Worm (Caenorhabditis elegans): ENCODE results near the gene F56H11.2.

F56H11.2 gene

ce11 chrIV:9533071-9533470, at the start of gene F56H11.2:
Gene F56H11.2, minus strand, starts transcription at chrIV:9533171.
- TF ChIP-seq ref-1 (GFP tag; conservative IDR thresholded peaks at IDR 0.05) (no peak), klf-2 (GFP tag; conservative IDR thresholded peaks at IDR 0.05) (no peak), ztf-29 (GFP tag; IDR thresholded peaks at IDR 0.05) (no peak), flt-1 (GFP tag; IDR thresholded peaks at IDR 0.05) (no peak), cog-1 (tag; optimal IDR thresholded peaks at IDR 0.05) (no peak), T22C8.4 (GFP tag; IDR thresholded peaks at IDR 0.05) (no peak), tab-1 (GFP tag; IDR thresholded peaks at IDR 0.05) (no peak), ztf-23 (GFP tag; IDR thresholded peaks at IDR 0.05) (no peak), med-1 (GFP tag; optimal IDR thresholded peaks at IDR 0.05; ENCODE audit: insufficient read depth) (no peak)

ce11 chrIV:9580021-9580420, 47.0 kb upstream of the F56H11.2 start, which contains the start of gene npr-2:
Gene npr-2, minus strand, starts transcription at chrIV:9580121.
- TF ChIP-seq med-1 (GFP tag; optimal IDR thresholded peaks at IDR 0.05; ENCODE audit: insufficient read depth) (no peak), cog-1 (tag; optimal IDR thresholded peaks at IDR 0.05) (no peak), ref-1 (GFP tag; conservative IDR thresholded peaks at IDR 0.05) (no peak), ztf-29 (GFP tag; IDR thresholded peaks at IDR 0.05) (no peak), flt-1 (GFP tag; IDR thresholded peaks at IDR 0.05) (no peak), ztf-23 (GFP tag; IDR thresholded peaks at IDR 0.05) (no peak)

- TF ChIP-seq tab-1 (GFP tag; IDR thresholded peaks at IDR 0.05) (no peak), cog-1 (tag; optimal IDR thresholded peaks at IDR 0.05) (no peak), flt-1 (GFP tag; IDR thresholded peaks at IDR 0.05) (no peak), med-1 (GFP tag; optimal IDR thresholded peaks at IDR 0.05; ENCODE audit: insufficient read depth) (no peak)
Measured at ce11 chrIV:9566505-9566904, 33.5 kb upstream of the F56H11.2 start, which contains the start of gene lron-14. Gene lron-14, minus strand, starts transcription at chrIV:9566605.

- TF ChIP-seq ztf-29 (GFP tag; IDR thresholded peaks at IDR 0.05): no peak
- no peak for TF ChIP-seq ref-1 (GFP tag; conservative IDR thresholded peaks at IDR 0.05)
- TF ChIP-seq ztf-23 (GFP tag; IDR thresholded peaks at IDR 0.05): no peak
- TF ChIP-seq klf-2 (GFP tag; conservative IDR thresholded peaks at IDR 0.05): no peak
- TF ChIP-seq cog-1 (tag; optimal IDR thresholded peaks at IDR 0.05): no peak
- no peak for TF ChIP-seq med-1 (GFP tag; optimal IDR thresholded peaks at IDR 0.05; ENCODE audit: insufficient read depth)
- no peak for TF ChIP-seq flt-1 (GFP tag; IDR thresholded peaks at IDR 0.05)
- no peak for TF ChIP-seq tab-1 (GFP tag; IDR thresholded peaks at IDR 0.05)
- no peak for TF ChIP-seq T22C8.4 (GFP tag; IDR thresholded peaks at IDR 0.05)
Measured at ce11 chrIV:9563529-9564376, 30.8 kb upstream of the F56H11.2 start.

DNA sequence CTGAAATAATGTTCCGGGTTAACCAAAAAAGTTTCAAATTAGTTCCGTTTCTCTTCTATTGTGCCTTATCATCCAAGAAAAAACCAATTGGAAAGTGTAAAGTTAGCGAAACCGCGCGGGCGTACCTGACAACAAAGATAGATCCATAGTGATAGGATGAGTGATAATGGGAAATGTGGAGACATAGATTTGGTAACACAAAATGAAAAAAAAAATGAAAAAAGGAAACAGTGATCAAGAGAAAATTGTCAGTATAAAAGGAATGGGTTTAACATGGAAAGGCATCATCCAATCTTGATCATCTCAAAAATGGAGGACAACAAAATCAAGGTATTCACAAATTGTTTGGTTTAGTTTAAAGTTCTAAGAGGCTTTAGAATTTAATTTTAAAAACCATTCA, 30.1 kb upstream of the F56H11.2 start, which contains the start of gene col-122:
col-122 (plus strand) TSS at position 301 of the 400 bp plus-strand sequence.
- no peak for TF ChIP-seq ztf-29 (GFP tag; IDR thresholded peaks at IDR 0.05)
- TF ChIP-seq med-1 (GFP tag; optimal IDR thresholded peaks at IDR 0.05; ENCODE audit: insufficient read depth): no peak
- TF ChIP-seq ztf-23 (GFP tag; IDR thresholded peaks at IDR 0.05): no peak
- TF ChIP-seq T22C8.4 (GFP tag; IDR thresholded peaks at IDR 0.05): no peak
- TF ChIP-seq ref-1 (GFP tag; conservative IDR thresholded peaks at IDR 0.05): no peak
- no peak for TF ChIP-seq cog-1 (tag; optimal IDR thresholded peaks at IDR 0.05)
- TF ChIP-seq tab-1 (GFP tag; IDR thresholded peaks at IDR 0.05): no peak
- TF ChIP-seq flt-1 (GFP tag; IDR thresholded peaks at IDR 0.05): no peak
- no peak for TF ChIP-seq klf-2 (GFP tag; conservative IDR thresholded peaks at IDR 0.05)

- TF ChIP-seq med-1 (GFP tag; optimal IDR thresholded peaks at IDR 0.05; ENCODE audit: insufficient read depth): no peak
- no peak for TF ChIP-seq ref-1 (GFP tag; conservative IDR thresholded peaks at IDR 0.05)
- TF ChIP-seq tab-1 (GFP tag; IDR thresholded peaks at IDR 0.05): no peak
- TF ChIP-seq T22C8.4 (GFP tag; IDR thresholded peaks at IDR 0.05): no peak
- TF ChIP-seq ztf-29 (GFP tag; IDR thresholded peaks at IDR 0.05): no peak
- no peak for TF ChIP-seq ztf-23 (GFP tag; IDR thresholded peaks at IDR 0.05)
- no peak for TF ChIP-seq klf-2 (GFP tag; conservative IDR thresholded peaks at IDR 0.05)
- no peak for TF ChIP-seq flt-1 (GFP tag; IDR thresholded peaks at IDR 0.05)
- no peak for TF ChIP-seq cog-1 (tag; optimal IDR thresholded peaks at IDR 0.05)
Measured at ce11 chrIV:9545986-9546385, 13.0 kb upstream of the F56H11.2 start, which contains the start of gene T05A1.5. Gene T05A1.5, plus strand, starts transcription at chrIV:9546286.

DNA sequence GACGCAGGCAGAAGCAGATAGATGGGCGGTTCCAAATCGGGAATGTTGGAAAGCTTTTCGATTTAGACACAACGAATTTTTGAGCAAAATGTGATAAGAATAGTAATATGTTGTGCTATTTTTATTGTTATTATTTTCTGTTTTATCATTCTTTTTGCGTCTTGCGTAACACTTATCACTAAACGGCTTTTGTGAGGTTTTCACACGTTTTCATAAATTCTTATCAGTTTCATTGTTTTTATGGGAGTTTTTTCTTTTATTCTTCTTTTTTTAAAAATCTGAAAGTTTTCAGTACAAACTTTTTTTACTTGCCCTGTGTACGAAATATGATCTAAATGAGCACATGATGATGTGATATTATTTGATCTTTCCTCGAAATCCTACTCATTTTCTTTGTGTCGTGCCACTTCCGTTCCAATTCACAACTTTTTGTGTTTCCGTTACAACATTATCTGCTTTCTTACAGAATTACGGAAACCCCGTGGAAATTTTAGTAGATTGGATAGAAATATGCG, 7.4 kb upstream of the F56H11.2 start, which contains the start of gene fbl-1:
fbl-1 (plus strand) TSS at position 465 of the 515 bp plus-strand sequence.
- TF ChIP-seq med-1 (GFP tag; optimal IDR thresholded peaks at IDR 0.05; ENCODE audit: insufficient read depth) (no peak), ztf-29 (GFP tag; IDR thresholded peaks at IDR 0.05) (no peak), klf-2 (GFP tag; conservative IDR thresholded peaks at IDR 0.05) (no peak), ztf-23 (GFP tag; IDR thresholded peaks at IDR 0.05) (no peak), cog-1 (tag; optimal IDR thresholded peaks at IDR 0.05) (no peak), tab-1 (GFP tag; IDR thresholded peaks at IDR 0.05) (no peak)

- TF ChIP-seq flt-1 (GFP tag; IDR thresholded peaks at IDR 0.05) (no peak), med-1 (GFP tag; optimal IDR thresholded peaks at IDR 0.05; ENCODE audit: insufficient read depth) (no peak)
Measured at ce11 chrIV:9538214-9538613, 5.2 kb upstream of the F56H11.2 start.

DNA sequence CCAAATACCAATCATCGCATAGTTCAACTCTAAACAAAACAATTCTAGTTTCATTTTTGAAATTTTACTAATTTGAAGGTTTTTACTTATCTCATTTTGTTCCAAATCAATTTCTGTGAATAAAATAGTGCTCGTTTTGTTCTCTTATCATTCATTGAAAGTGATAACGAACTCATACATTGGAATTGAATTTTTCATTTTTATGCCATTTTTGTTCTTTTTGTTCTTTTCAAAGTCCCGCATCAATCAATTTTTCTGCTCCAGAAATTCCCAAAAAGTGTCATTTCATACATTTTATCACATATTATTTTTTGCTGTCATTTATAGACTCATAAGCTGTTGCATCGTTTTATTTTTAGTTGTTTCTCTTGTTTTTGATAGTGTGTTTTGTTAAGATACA, 4.5 kb upstream of the F56H11.2 start:
- TF ChIP-seq ztf-29 (GFP tag; IDR thresholded peaks at IDR 0.05) (no peak), T22C8.4 (GFP tag; IDR thresholded peaks at IDR 0.05) (no peak), tab-1 (GFP tag; IDR thresholded peaks at IDR 0.05) (no peak), klf-2 (GFP tag; conservative IDR thresholded peaks at IDR 0.05) (no peak), ref-1 (GFP tag; conservative IDR thresholded peaks at IDR 0.05) (no peak)

ce11 chrIV:9536124-9536523, 3.2 kb upstream of the F56H11.2 start:
- TF ChIP-seq med-1 (GFP tag; optimal IDR thresholded peaks at IDR 0.05; ENCODE audit: insufficient read depth): no peak
- TF ChIP-seq flt-1 (GFP tag; IDR thresholded peaks at IDR 0.05): no peak
- TF ChIP-seq ztf-29 (GFP tag; IDR thresholded peaks at IDR 0.05): no peak
- TF ChIP-seq ref-1 (GFP tag; conservative IDR thresholded peaks at IDR 0.05): no peak
- no peak for TF ChIP-seq ztf-23 (GFP tag; IDR thresholded peaks at IDR 0.05)
- no peak for TF ChIP-seq cog-1 (tag; optimal IDR thresholded peaks at IDR 0.05)
- TF ChIP-seq T22C8.4 (GFP tag; IDR thresholded peaks at IDR 0.05): no peak
- no peak for TF ChIP-seq klf-2 (GFP tag; conservative IDR thresholded peaks at IDR 0.05)
- no peak for TF ChIP-seq tab-1 (GFP tag; IDR thresholded peaks at IDR 0.05)

All from whole organism, midembryonic.